Fruit fly (Drosophila melanogaster) whole organism, embryonic: ENCODE measurements around the gene dikar.

ENCODE experiments used
- Abd-B ChIP-seq: fragments of 200-800 bp; sonication (Bioruptor generic); optimal IDR thresholded peaks from 2 replicates; lab custom pipeline; 2018; ENCODE audit warnings: missing biosample characterization, mild to moderate bottlenecking, missing genetic modification characterization, moderate library complexity
- C15 ChIP-seq: fragments of 200-800 bp; sonication (Bioruptor generic); IDR thresholded peaks from 3 replicates; pipeline ENCODE4 v1.3.6; 2022; ENCODE audit warnings: missing biosample characterization, missing genetic modification characterization
- CG11723 ChIP-seq: fragments of 200-800 bp; sonication (Bioruptor generic); optimal IDR thresholded peaks from 2 replicates; lab custom pipeline; 2017; ENCODE audit warnings: missing biosample characterization, mild to moderate bottlenecking, missing genetic modification characterization
- CG13624 ChIP-seq: fragments of 200-800 bp; sonication (Bioruptor generic); optimal IDR thresholded peaks from 2 replicates; lab custom pipeline; 2016; ENCODE audit warnings: missing biosample characterization, missing genetic modification characterization
- CG15479 ChIP-seq: fragments of 200-800 bp; sonication (Bioruptor generic); optimal IDR thresholded peaks from 3 replicates; lab custom pipeline; 2019; ENCODE audit warnings: missing biosample characterization, mild to moderate bottlenecking, missing genetic modification characterization, moderate library complexity
- CG16813 ChIP-seq: fragments of 200-800 bp; sonication (Bioruptor generic); IDR thresholded peaks from 3 replicates; pipeline ENCODE4 v1.3.6; 2022; ENCODE audit warnings: missing biosample characterization, missing genetic modification characterization; ENCODE audit not compliant: partially characterized antibody
- CG17186 ChIP-seq: fragments of 200-800 bp; sonication (Bioruptor generic); optimal IDR thresholded peaks from 3 replicates; lab custom pipeline; 2017; ENCODE audit warnings: missing biosample characterization, missing genetic modification reagents, missing genetic modification characterization
- CG17385 ChIP-seq: fragments of 200-800 bp; sonication (Bioruptor generic); optimal IDR thresholded peaks from 3 replicates; lab custom pipeline; 2018; ENCODE audit warnings: missing biosample characterization, mild to moderate bottlenecking, missing genetic modification characterization
- CG18262 ChIP-seq: fragments of 200-800 bp; optimal IDR thresholded peaks from 3 replicates; lab custom pipeline; 2019; ENCODE audit warnings: missing biosample characterization, mild to moderate bottlenecking, missing genetic modification characterization, moderate library complexity
- CG2712 ChIP-seq: fragments of 200-800 bp; optimal IDR thresholded peaks from 3 replicates; lab custom pipeline; 2019; ENCODE audit warnings: missing biosample characterization, mild to moderate bottlenecking, missing genetic modification characterization, moderate library complexity
- CG30403 ChIP-seq: fragments of 200-800 bp; sonication (Bioruptor generic); optimal IDR thresholded peaks from 3 replicates; lab custom pipeline; 2016; ENCODE audit warnings: missing biosample characterization, missing genetic modification characterization
- CG4282 ChIP-seq: fragments of 200-800 bp; sonication (Bioruptor generic); optimal IDR thresholded peaks from 2 replicates; lab custom pipeline; 2016; ENCODE audit warnings: missing biosample characterization, missing genetic modification characterization
- CG5245 ChIP-seq: fragments of 200-800 bp; sonication (Bioruptor generic); optimal IDR thresholded peaks from 3 replicates; lab custom pipeline; 2016; ENCODE audit warnings: missing biosample characterization, missing genetic modification characterization
- CG6175 ChIP-seq: fragments of 200-800 bp; sonication (Bioruptor generic); IDR thresholded peaks from 3 replicates; pipeline ENCODE4 v1.3.6; 2022; ENCODE audit warnings: missing biosample characterization, missing genetic modification characterization
- CG7357 ChIP-seq: fragments of 200-800 bp; sonication (Bioruptor generic); IDR thresholded peaks from 3 replicates; pipeline ENCODE4 v1.3.6; 2022; ENCODE audit warnings: missing biosample characterization, missing genetic modification characterization
- CG7745 ChIP-seq: fragments of 200-800 bp; sonication (Bioruptor generic); optimal IDR thresholded peaks from 2 replicates; lab custom pipeline; 2018; ENCODE audit warnings: missing biosample characterization, mild to moderate bottlenecking, missing genetic modification characterization, moderate library complexity
- CG8359 ChIP-seq: fragments of 200-800 bp; sonication (Bioruptor generic); optimal IDR thresholded peaks from 2 replicates; lab custom pipeline; 2017; ENCODE audit warnings: missing biosample characterization, mild to moderate bottlenecking, missing genetic modification characterization, borderline replicate concordance
- CG8944 ChIP-seq: fragments of 200-800 bp; sonication (Bioruptor generic); optimal IDR thresholded peaks from 3 replicates; lab custom pipeline; 2016; ENCODE audit warnings: missing biosample characterization, missing genetic modification characterization
- Deaf1 ChIP-seq: fragments of 200-800 bp; optimal IDR thresholded peaks from 3 replicates; lab custom pipeline; 2019; ENCODE audit warnings: missing biosample characterization, mild to moderate bottlenecking, missing genetic modification characterization, moderate library complexity
- Dek ChIP-seq: fragments of 200-800 bp; sonication (Bioruptor generic); optimal IDR thresholded peaks from 3 replicates; lab custom pipeline; 2019; ENCODE audit warnings: missing biosample characterization, mild to moderate bottlenecking, missing genetic modification characterization, moderate library complexity
- Dfd ChIP-seq, 2 experiments: fragments of >200 bp; optimal IDR thresholded peaks; 2 replicates each; lab custom pipeline; 2017; ENCODE audit warnings: missing biosample characterization in 2 of 2, missing genetic modification characterization in 2 of 2
- E2f2 ChIP-seq: fragments of 200-800 bp; sonication (Bioruptor generic); IDR thresholded peaks from 2 replicates; pipeline ENCODE4 v1.3.6; 2022; ENCODE audit warnings: missing biosample characterization, missing genetic modification characterization
- Elba2 ChIP-seq: fragments of 200-800 bp; sonication (Bioruptor generic); optimal IDR thresholded peaks from 3 replicates; lab custom pipeline; 2016; ENCODE audit warnings: missing biosample characterization, missing genetic modification characterization
- Ptx1 ChIP-seq: fragments of 200-800 bp; sonication (Bioruptor generic); IDR thresholded peaks from 2 replicates; pipeline ENCODE4 v1.3.6; 2022; ENCODE audit warnings: missing biosample characterization, missing genetic modification characterization
- Trl ChIP-seq, 3 experiments: fragments of >200 bp in 2 of 3; fragments of 200-800 bp in 1 of 3; sonication (Bioruptor generic) in 1 of 3; optimal IDR thresholded peaks; 2 replicates in 1 of 3; 3 replicates in 2 of 3; lab custom pipeline; 2016 to 2017; ENCODE audit warnings: missing biosample characterization in 1 of 3, missing genetic modification characterization in 1 of 3
- ab ChIP-seq: fragments of 200-800 bp; sonication (Bioruptor generic); optimal IDR thresholded peaks from 2 replicates; lab custom pipeline; 2016; ENCODE audit warnings: missing biosample characterization, missing genetic modification characterization
- abd-A ChIP-seq: fragments of 200-800 bp; sonication (Bioruptor generic); optimal IDR thresholded peaks from 3 replicates; lab custom pipeline; 2019; ENCODE audit warnings: missing biosample characterization, mild to moderate bottlenecking, missing genetic modification characterization, moderate library complexity
- ash1 ChIP-seq: fragments of 200-800 bp; sonication (Bioruptor generic); optimal IDR thresholded peaks from 2 replicates; lab custom pipeline; 2018; ENCODE audit warnings: missing biosample characterization, mild to moderate bottlenecking, missing genetic modification characterization
- ato ChIP-seq: fragments of 200-800 bp; sonication (Bioruptor generic); IDR thresholded peaks from 2 replicates; pipeline ENCODE4 v1.3.6; 2022; ENCODE audit warnings: missing biosample characterization, missing genetic modification characterization; ENCODE audit not compliant: partially characterized antibody
- br ChIP-seq: fragments of >200 bp; optimal IDR thresholded peaks from 2 replicates; lab custom pipeline; 2017
- crol ChIP-seq: fragments of 200-800 bp; sonication (Bioruptor generic); IDR thresholded peaks from 2 replicates; pipeline ENCODE4 v1.3.6; 2022; ENCODE audit warnings: missing biosample characterization, missing genetic modification characterization
- cwo ChIP-seq: fragments of 200-800 bp; sonication (Bioruptor generic); optimal IDR thresholded peaks from 3 replicates; lab custom pipeline; 2017; ENCODE audit warnings: missing biosample characterization, missing genetic modification characterization, mild to moderate bottlenecking, moderate library complexity, missing genetic modification reagents
- dmrt11E ChIP-seq: fragments of 200-800 bp; sonication (Bioruptor generic); optimal IDR thresholded peaks from 3 replicates; lab custom pipeline; 2018; ENCODE audit warnings: missing biosample characterization, mild to moderate bottlenecking, missing genetic modification characterization, moderate library complexity
- dmrt99B ChIP-seq: fragments of 200-800 bp; sonication (Bioruptor generic); optimal IDR thresholded peaks from 2 replicates; lab custom pipeline; 2018; ENCODE audit warnings: missing biosample characterization, mild to moderate bottlenecking, missing genetic modification characterization, moderate library complexity
- fd3F ChIP-seq: fragments of 200-800 bp; sonication (Bioruptor generic); optimal IDR thresholded peaks from 2 replicates; lab custom pipeline; 2018; ENCODE audit warnings: missing biosample characterization, mild to moderate bottlenecking, missing genetic modification characterization, moderate library complexity
- fd64A ChIP-seq: fragments of 200-800 bp; sonication (Bioruptor generic); optimal IDR thresholded peaks from 3 replicates; lab custom pipeline; 2018; ENCODE audit warnings: missing biosample characterization, mild to moderate bottlenecking, missing genetic modification characterization
- grn ChIP-seq: fragments of 200-800 bp; sonication (Bioruptor generic); optimal IDR thresholded peaks from 3 replicates; lab custom pipeline; 2017; ENCODE audit warnings: missing biosample characterization, missing genetic modification characterization
- ham ChIP-seq: fragments of 200-800 bp; sonication (Bioruptor generic); IDR thresholded peaks from 2 replicates; pipeline ENCODE4 v1.3.6; 2022; ENCODE audit warnings: missing biosample characterization, missing genetic modification characterization
- hbn ChIP-seq: fragments of 200-800 bp; sonication (Bioruptor generic); IDR thresholded peaks from 2 replicates; pipeline ENCODE4 v1.3.6; 2022; ENCODE audit warnings: missing biosample characterization, missing genetic modification characterization; ENCODE audit not compliant: partially characterized antibody
- hth ChIP-seq: fragments of >200 bp; optimal IDR thresholded peaks from 2 replicates; lab custom pipeline; 2017; ENCODE audit warnings: inconsistent platforms
- kni ChIP-seq: fragments of 200-800 bp; sonication (Bioruptor generic); optimal IDR thresholded peaks from 3 replicates; lab custom pipeline; 2017; ENCODE audit warnings: mild to moderate bottlenecking, missing biosample characterization, missing genetic modification reagents, missing genetic modification characterization
- lab ChIP-seq: fragments of 200-800 bp; sonication (Bioruptor generic); optimal IDR thresholded peaks from 3 replicates; lab custom pipeline; 2017; ENCODE audit warnings: missing biosample characterization, missing genetic modification characterization, mild to moderate bottlenecking, moderate library complexity, missing genetic modification reagents
- maf-S ChIP-seq: fragments of 200-800 bp; sonication (Bioruptor generic); optimal IDR thresholded peaks from 2 replicates; lab custom pipeline; 2016; ENCODE audit warnings: missing biosample characterization, missing genetic modification characterization
- mirr ChIP-seq: fragments of 200-800 bp; sonication (Bioruptor generic); optimal IDR thresholded peaks from 3 replicates; lab custom pipeline; 2018; ENCODE audit warnings: missing biosample characterization, mild to moderate bottlenecking, missing genetic modification characterization
- nerfin-1 ChIP-seq: fragments of 200-800 bp; sonication (Bioruptor generic); optimal IDR thresholded peaks from 3 replicates; lab custom pipeline; 2019; ENCODE audit warnings: missing biosample characterization, mild to moderate bottlenecking, missing genetic modification characterization, moderate library complexity
- onecut ChIP-seq: fragments of 200-800 bp; sonication (Bioruptor generic); IDR thresholded peaks from 2 replicates; pipeline ENCODE4 v1.3.6; 2022; ENCODE audit warnings: missing biosample characterization, missing genetic modification characterization
- pita ChIP-seq: fragments of 200-800 bp; sonication (Bioruptor generic); optimal IDR thresholded peaks from 2 replicates; lab custom pipeline; 2017; ENCODE audit warnings: missing biosample characterization, mild to moderate bottlenecking, missing genetic modification characterization
- slou ChIP-seq: fragments of 200-800 bp; sonication (Bioruptor generic); optimal IDR thresholded peaks from 3 replicates; lab custom pipeline; 2016; ENCODE audit warnings: missing biosample characterization, missing genetic modification characterization
- sug ChIP-seq: fragments of 200-800 bp; optimal IDR thresholded peaks from 2 replicates; lab custom pipeline; 2019; ENCODE audit warnings: missing biosample characterization, mild to moderate bottlenecking, missing genetic modification characterization, moderate library complexity
- trh ChIP-seq: fragments of 200-800 bp; sonication (Bioruptor generic); optimal IDR thresholded peaks from 2 replicates; lab custom pipeline; 2016; ENCODE audit warnings: missing biosample characterization, missing genetic modification characterization
- wek ChIP-seq: fragments of 200-800 bp; sonication (Bioruptor generic); optimal IDR thresholded peaks from 3 replicates; lab custom pipeline; 2018; ENCODE audit warnings: missing biosample characterization, mild to moderate bottlenecking, missing genetic modification characterization, moderate library complexity

Gene dikar

DNA sequence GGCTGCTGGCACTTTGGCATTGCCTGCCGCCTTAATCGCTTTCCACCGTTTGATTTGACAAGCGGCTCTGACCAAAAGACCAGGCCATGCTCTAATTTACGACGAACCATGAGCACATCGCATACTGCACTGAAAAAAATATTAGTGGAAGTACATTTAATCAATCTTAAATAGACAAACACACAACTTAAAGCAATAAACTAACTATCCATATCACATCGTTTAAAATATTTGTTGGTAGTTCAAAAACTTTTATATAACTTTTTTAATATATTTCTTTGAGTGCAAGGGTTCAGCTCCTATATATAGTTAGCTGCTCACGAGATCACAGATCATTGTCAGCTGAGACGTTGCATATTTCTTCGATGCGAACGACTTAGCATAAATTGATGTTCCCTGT, 37.1 kb downstream of the dikar start (continued):
- TF ChIP-seq CG18262 (tag; lab: Kevin White, UChicago): peak; percentile 73
- TF ChIP-seq dmrt11E: peak; percentile 53
- TF ChIP-seq abd-A (tag; lab: Kevin White, UChicago): peak; percentile 24
- TF ChIP-seq Abd-B (GFP tag; lab: Kevin White, UChicago): peak; percentile 49
- TF ChIP-seq crol (GFP tag; lab: Robert Waterston, UW): no peak
- no peak for TF ChIP-seq CG16813
- TF ChIP-seq fd3F (GFP tag; lab: Kevin White, UChicago): peak; percentile 54
- no peak for TF ChIP-seq fd64A (GFP tag; lab: Kevin White, UChicago)
- peak; percentile 31 for TF ChIP-seq sug (tag; lab: Kevin White, UChicago)
- TF ChIP-seq CG5245: peak; percentile 36
- TF ChIP-seq Trl (optimal IDR thresholded peaks at IDR 0.05; lab: Kevin White, UChicago): no peak
- TF ChIP-seq Trl (GFP tag; optimal IDR thresholded peaks at IDR 0.05; lab: Kevin White, UChicago): peak; percentile 14
- TF ChIP-seq CG4282 (GFP tag; lab: Kevin White, UChicago): no peak
- peak; percentile 25 for TF ChIP-seq CG8944
- no peak for TF ChIP-seq hbn (GFP tag; lab: Robert Waterston, UW)
- TF ChIP-seq ash1 (GFP tag; lab: Kevin White, UChicago): no peak
- TF ChIP-seq ab (GFP tag; lab: Kevin White, UChicago): no peak
- no peak for TF ChIP-seq kni (GFP tag; lab: Kevin White, UChicago)
- TF ChIP-seq cwo (GFP tag; lab: Kevin White, UChicago): peak; percentile 61
- no peak for TF ChIP-seq br
- peak; percentile 65 for TF ChIP-seq lab (GFP tag; lab: Kevin White, UChicago)
- peak; percentile 2 for TF ChIP-seq maf-S (GFP tag; lab: Kevin White, UChicago)
- TF ChIP-seq CG7745: no peak
- no peak for TF ChIP-seq CG17186
- peak; percentile 16 for TF ChIP-seq mirr (GFP tag; lab: Kevin White, UChicago)
- no peak for TF ChIP-seq CG8359 (GFP tag; lab: Kevin White, UChicago)
- peak; percentile 36 for TF ChIP-seq Deaf1 (tag; lab: Kevin White, UChicago)
- no peak for TF ChIP-seq Elba2 (GFP tag; lab: Kevin White, UChicago)
- TF ChIP-seq trh (GFP tag; lab: Kevin White, UChicago): peak; percentile 47
- TF ChIP-seq CG17385: peak; percentile 70
- TF ChIP-seq onecut (GFP tag; lab: Robert Waterston, UW): peak; percentile 58
- no peak for TF ChIP-seq wek
- TF ChIP-seq CG30403 (GFP tag; lab: Kevin White, UChicago): peak; percentile 59
- TF ChIP-seq ato: no peak
- TF ChIP-seq dmrt99B (tag; lab: Kevin White, UChicago): peak; percentile 77
- no peak for TF ChIP-seq CG6175 (GFP tag; lab: Robert Waterston, UW)
- peak; percentile 74 for TF ChIP-seq CG2712
- TF ChIP-seq CG7357 (GFP tag; lab: Robert Waterston, UW): no peak
- TF ChIP-seq CG15479 (GFP tag; lab: Kevin White, UChicago): no peak
- no peak for TF ChIP-seq hth (lab: Kevin White, UChicago)
- TF ChIP-seq grn (GFP tag; lab: Kevin White, UChicago): no peak
- no peak for TF ChIP-seq ham (GFP tag; lab: Robert Waterston, UW)
- no peak for TF ChIP-seq pita
- TF ChIP-seq E2f2: peak; percentile 38; the same call in 1 of the 2 replicates
- TF ChIP-seq nerfin-1 (tag; lab: Kevin White, UChicago): peak; percentile 55
- no peak for TF ChIP-seq C15 (GFP tag; lab: Robert Waterston, UW)
- no peak for TF ChIP-seq Dek
- TF ChIP-seq Dfd (GFP tag; optimal IDR thresholded peaks at IDR 0.05; lab: Kevin White, UChicago): no peak
- TF ChIP-seq slou (GFP tag; lab: Kevin White, UChicago): no peak
- peak; percentile 68 for TF ChIP-seq Ptx1 (GFP tag; lab: Robert Waterston, UW)
- TF ChIP-seq CG13624: peak; percentile 34
- peak; percentile 32 for TF ChIP-seq CG11723
